Worm (Caenorhabditis elegans) whole organism, young adult: Measurements from ENCODE around the gene dyf-19.

ENCODE experiments used
- C17E4.6 ChIP-seq: fragments of 200-800 bp; sonication (Bioruptor generic); IDR thresholded peaks from 2 replicates; pipeline ENCODE4 v1.3.6; 2022; ENCODE audit warnings: missing genetic modification reagents, missing genetic modification characterization, missing compliant biosample characterization
- D2030.7 ChIP-seq: fragments of 200-800 bp; sonication (Bioruptor generic); IDR thresholded peaks from 2 replicates; pipeline ENCODE4 v1.3.6; 2022; ENCODE audit warnings: missing genetic modification reagents, missing genetic modification characterization, missing compliant biosample characterization
- F57C9.4 ChIP-seq: sonication (generic microtip); optimal IDR thresholded peaks from 2 replicates; lab custom pipeline; 2017; ENCODE audit warnings: mild to moderate bottlenecking, missing genetic modification characterization, missing compliant biosample characterization
- K11D2.4 ChIP-seq: fragments of 200-800 bp; sonication (Bioruptor generic); IDR thresholded peaks from 2 replicates; pipeline ENCODE4 v1.3.6; 2022; ENCODE audit warnings: missing genetic modification reagents, missing genetic modification characterization, missing compliant biosample characterization
- T26A5.8 ChIP-seq: sonication (generic microtip); optimal IDR thresholded peaks from 2 replicates; lab custom pipeline; 2016; ENCODE audit warnings: missing genetic modification characterization, missing compliant biosample characterization
- Y53G8AR.9 ChIP-seq: fragments of 200-800 bp; sonication (Bioruptor generic); conservative IDR thresholded peaks from 2 replicates; pipeline ENCODE4 v1.3.6; 2022; ENCODE audit warnings: missing genetic modification reagents, missing genetic modification characterization, missing compliant biosample characterization
- Y56A3A.18 ChIP-seq: fragments of 200-800 bp; sonication (Bioruptor generic); IDR thresholded peaks from 2 replicates; pipeline ENCODE4 v1.3.6; 2022; ENCODE audit warnings: missing genetic modification reagents, missing genetic modification characterization, missing compliant biosample characterization
- Y67H2A.10 ChIP-seq: fragments of 200-800 bp; sonication (Bioruptor generic); conservative IDR thresholded peaks from 2 replicates; pipeline ENCODE4 v1.3.6; 2022; ENCODE audit warnings: missing genetic modification reagents, missing genetic modification characterization, missing compliant biosample characterization
- Y95B8A.8 ChIP-seq: fragments of 200-800 bp; sonication (Bioruptor generic); IDR thresholded peaks from 2 replicates; pipeline ENCODE4 v1.3.6; 2022; ENCODE audit warnings: missing genetic modification reagents, missing genetic modification characterization, missing compliant biosample characterization
- cebp-1 ChIP-seq, 2 experiments: fragments of 200-800 bp in 1 of 2; sonication (Bioruptor generic) in 1 of 2; sonication (generic microtip) in 1 of 2; IDR thresholded peaks in 1 of 2; optimal IDR thresholded peaks in 1 of 2; 2 replicates each; pipeline versions ENCODE4 v1.3.6 to Lab custom; 2017 to 2022; ENCODE audit warnings: missing compliant biosample characterization in 2 of 2, missing genetic modification characterization in 2 of 2, mild to moderate bottlenecking in 1 of 2, missing genetic modification reagents in 1 of 2, moderate library complexity in 1 of 2
- cebp-2 ChIP-seq: fragments of 200-800 bp; sonication (Bioruptor generic); IDR thresholded peaks from 2 replicates; pipeline ENCODE4 v1.3.6; 2022; ENCODE audit warnings: missing genetic modification characterization, missing compliant biosample characterization
- ceh-100 ChIP-seq: fragments of 200-800 bp; sonication (Bioruptor generic); IDR thresholded peaks from 2 replicates; pipeline ENCODE4 v1.3.6; 2022; ENCODE audit warnings: missing genetic modification reagents, missing genetic modification characterization, missing compliant biosample characterization
- ceh-40 ChIP-seq: fragments of 200-800 bp; sonication (Bioruptor generic); IDR thresholded peaks from 2 replicates; pipeline ENCODE4 v1.3.6; 2022; ENCODE audit warnings: missing genetic modification characterization, missing compliant biosample characterization
- ceh-91 ChIP-seq: fragments of 200-800 bp; sonication (Bioruptor generic); IDR thresholded peaks from 2 replicates; pipeline ENCODE4 v1.3.6; 2022; ENCODE audit warnings: missing genetic modification reagents, missing genetic modification characterization, missing compliant biosample characterization
- dox-1 ChIP-seq: fragments of 200-800 bp; sonication (Bioruptor generic); IDR thresholded peaks from 2 replicates; pipeline ENCODE4 v1.3.6; 2022; ENCODE audit warnings: missing genetic modification reagents, missing genetic modification characterization, missing compliant biosample characterization
- dpl-1 ChIP-seq: fragments of 150-350 bp; optimal IDR thresholded peaks from 2 replicates; lab custom pipeline; 2014; ENCODE audit warnings: missing biosample characterization, missing genetic modification reagents, missing genetic modification characterization
- egrh-3 ChIP-seq: fragments of 200-800 bp; sonication (Bioruptor generic); IDR thresholded peaks from 2 replicates; pipeline ENCODE4 v1.3.6; 2022; ENCODE audit warnings: missing genetic modification reagents, missing genetic modification characterization, missing compliant biosample characterization
- ets-4 ChIP-seq: fragments of 200-800 bp; sonication (Bioruptor generic); optimal IDR thresholded peaks from 2 replicates; lab custom pipeline; 2018; ENCODE audit warnings: mild to moderate bottlenecking, missing genetic modification characterization, missing compliant biosample characterization
- fkh-3 ChIP-seq: sonication (generic microtip); optimal IDR thresholded peaks from 2 replicates; lab custom pipeline; 2016; ENCODE audit warnings: mild to moderate bottlenecking, missing genetic modification characterization, missing compliant biosample characterization
- gei-17 ChIP-seq: fragments of 200-800 bp; sonication (Bioruptor generic); optimal IDR thresholded peaks from 2 replicates; lab custom pipeline; 2018; ENCODE audit warnings: mild to moderate bottlenecking, missing genetic modification characterization, missing compliant biosample characterization
- hrde-1 ChIP-seq: sonication (generic microtip); optimal IDR thresholded peaks from 2 replicates; lab custom pipeline; 2016; ENCODE audit warnings: missing genetic modification characterization, mild to moderate bottlenecking, missing compliant biosample characterization, moderate library complexity, missing genotype, missing genetic modification reagents, borderline replicate concordance
- let-526 ChIP-seq: fragments of 200-800 bp; sonication (Bioruptor generic); IDR thresholded peaks from 2 replicates; pipeline ENCODE4 v1.3.6; 2022; ENCODE audit warnings: missing genetic modification reagents, missing genetic modification characterization, missing compliant biosample characterization
- lin-26 ChIP-seq: fragments of 200-800 bp; sonication (Bioruptor generic); IDR thresholded peaks from 2 replicates; pipeline ENCODE4 v1.3.6; 2022; ENCODE audit warnings: missing genetic modification reagents, missing genetic modification characterization, missing compliant biosample characterization
- lin-35 ChIP-seq, 3 experiments: fragments of 150-350 bp in 2 of 3; sonication (generic microtip) in 1 of 3; optimal IDR thresholded peaks; 2 replicates each; lab custom pipeline; 2014 to 2018; ENCODE audit warnings: missing biosample characterization in 3 of 3, missing genetic modification characterization in 3 of 3, missing genetic modification reagents in 3 of 3
- lin-40 ChIP-seq: sonication (generic microtip); optimal IDR thresholded peaks from 2 replicates; lab custom pipeline; 2016; ENCODE audit warnings: missing genetic modification characterization, mild to moderate bottlenecking, missing compliant biosample characterization, missing genotype, missing genetic modification reagents
- madf-6 ChIP-seq: fragments of 200-800 bp; sonication (Bioruptor generic); IDR thresholded peaks from 2 replicates; pipeline ENCODE4 v1.3.6; 2022; ENCODE audit warnings: missing genetic modification reagents, missing genetic modification characterization, missing compliant biosample characterization
- madf-8 ChIP-seq: fragments of 200-800 bp; sonication (Bioruptor generic); conservative IDR thresholded peaks from 2 replicates; pipeline ENCODE4 v1.3.6; 2022; ENCODE audit warnings: missing genetic modification reagents, missing genetic modification characterization, missing compliant biosample characterization
- nfya-1 ChIP-seq: sonication (generic microtip); optimal IDR thresholded peaks from 2 replicates; lab custom pipeline; 2017; ENCODE audit warnings: antibody characterized with exemption, missing compliant biosample characterization, missing genetic modification characterization, borderline replicate concordance; ENCODE audit not compliant: insufficient read depth
- nfya-2 ChIP-seq: fragments of 200-800 bp; sonication (Bioruptor generic); IDR thresholded peaks from 2 replicates; pipeline ENCODE4 v1.3.6; 2022; ENCODE audit warnings: missing genetic modification reagents, missing genetic modification characterization, missing compliant biosample characterization
- nhr-120 ChIP-seq: fragments of 200-800 bp; sonication (Bioruptor generic); IDR thresholded peaks from 2 replicates; pipeline ENCODE4 v1.3.6; 2022; ENCODE audit warnings: missing genetic modification characterization, missing compliant biosample characterization
- nhr-179 ChIP-seq: sonication (generic microtip); optimal IDR thresholded peaks from 2 replicates; lab custom pipeline; 2016; ENCODE audit warnings: mild to moderate bottlenecking, missing genetic modification characterization, missing compliant biosample characterization
- nhr-27 ChIP-seq: fragments of 200-800 bp; sonication (Bioruptor generic); optimal IDR thresholded peaks from 2 replicates; lab custom pipeline; 2018; ENCODE audit warnings: mild to moderate bottlenecking, missing genetic modification characterization, moderate library complexity, missing compliant biosample characterization
- nhr-80 ChIP-seq: sonication (generic microtip); optimal IDR thresholded peaks from 2 replicates; lab custom pipeline; 2016; ENCODE audit warnings: missing genetic modification characterization, missing compliant biosample characterization
- nhr-90 ChIP-seq: sonication (generic microtip); optimal IDR thresholded peaks from 2 replicates; lab custom pipeline; 2016; ENCODE audit warnings: missing genotype, mild to moderate bottlenecking, missing genetic modification characterization, missing compliant biosample characterization
- rcor-1 ChIP-seq: fragments of 200-800 bp; sonication (Bioruptor generic); IDR thresholded peaks from 2 replicates; pipeline ENCODE4 v1.3.6; 2022; ENCODE audit warnings: missing genetic modification reagents, missing genetic modification characterization, missing compliant biosample characterization
- rec-8 ChIP-seq, 2 experiments: sonication (generic microtip); optimal IDR thresholded peaks; 2 replicates each; lab custom pipeline; 2016; ENCODE audit warnings: mild to moderate bottlenecking in 2 of 2, missing genetic modification characterization in 2 of 2, missing genetic modification reagents in 2 of 2, missing genotype in 2 of 2, missing biosample characterization in 1 of 2, missing compliant biosample characterization in 1 of 2, moderate library complexity in 1 of 2
- repo-1 ChIP-seq: sonication (generic microtip); optimal IDR thresholded peaks from 2 replicates; lab custom pipeline; 2017; ENCODE audit warnings: mild to moderate bottlenecking, missing genetic modification characterization, missing compliant biosample characterization
- sea-2 ChIP-seq: fragments of 200-800 bp; sonication (Bioruptor generic); IDR thresholded peaks from 2 replicates; pipeline ENCODE4 v1.3.6; 2022; ENCODE audit warnings: missing genetic modification characterization, missing compliant biosample characterization
- snpc-3.4 ChIP-seq: sonication (generic microtip); optimal IDR thresholded peaks from 2 replicates; lab custom pipeline; 2017; ENCODE audit warnings: missing genetic modification characterization, mild to moderate bottlenecking, missing compliant biosample characterization, antibody characterized with exemption, moderate library complexity, missing genotype, missing genetic modification reagents
- snpc-4 ChIP-seq, 5 experiments: fragments of 150-350 bp in 1 of 5; sonication (generic microtip) in 4 of 5; optimal IDR thresholded peaks; 2 replicates each; lab custom pipeline; 2014 to 2018; ENCODE audit warnings: missing genetic modification characterization in 5 of 5, missing biosample characterization in 3 of 5, antibody characterized with exemption in 2 of 5, mild to moderate bottlenecking in 2 of 5, missing compliant biosample characterization in 2 of 5, missing genotype in 2 of 5, moderate library complexity in 2 of 5, missing genetic modification reagents in 1 of 5
- tbp1 ChIP-seq: fragments of 200-800 bp; sonication (Bioruptor generic); optimal IDR thresholded peaks from 2 replicates; lab custom pipeline; 2018; ENCODE audit warnings: mild to moderate bottlenecking, missing genetic modification characterization, missing compliant biosample characterization
- tbx-9 ChIP-seq: sonication (generic microtip); optimal IDR thresholded peaks from 2 replicates; lab custom pipeline; 2016; ENCODE audit warnings: borderline replicate concordance, missing genetic modification characterization, inconsistent platforms, missing compliant biosample characterization
- unc-62 ChIP-seq: fragments of 150-350 bp; optimal IDR thresholded peaks from 2 replicates; lab custom pipeline; 2014; ENCODE audit warnings: missing biosample characterization, missing genetic modification reagents, missing genetic modification characterization
- zim-3 ChIP-seq: sonication (generic microtip); optimal IDR thresholded peaks from 2 replicates; lab custom pipeline; 2017; ENCODE audit warnings: mild to moderate bottlenecking, missing genetic modification characterization, moderate library complexity, missing compliant biosample characterization
- ztf-18 ChIP-seq: sonication (generic microtip); optimal IDR thresholded peaks from 2 replicates; lab custom pipeline; 2016; ENCODE audit warnings: missing genotype, mild to moderate bottlenecking, missing genetic modification characterization, missing compliant biosample characterization
- ztf-3 ChIP-seq: fragments of 200-800 bp; sonication (Bioruptor generic); optimal IDR thresholded peaks from 2 replicates; lab custom pipeline; 2018; ENCODE audit warnings: mild to moderate bottlenecking, missing genetic modification characterization, missing compliant biosample characterization

dyf-19 gene

DNA sequence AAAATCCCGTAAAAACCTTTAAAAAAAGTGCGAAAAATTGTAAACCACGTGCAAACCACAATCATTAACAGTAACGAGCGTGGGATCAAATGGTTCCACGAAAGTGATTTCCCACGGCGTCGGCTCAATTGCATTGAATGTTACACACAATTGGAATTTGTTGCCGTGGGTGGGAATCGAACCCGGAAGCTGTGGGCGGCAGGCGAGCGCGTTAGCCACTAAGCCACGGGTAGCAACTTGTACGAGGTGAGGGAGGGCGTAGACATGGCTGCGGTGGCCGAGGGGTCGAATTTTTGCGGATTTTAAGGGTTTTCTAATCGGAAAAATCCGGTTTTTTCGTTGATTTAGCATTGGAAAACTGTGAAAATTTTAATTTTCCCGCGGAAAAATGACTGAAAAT is 18.2 kb downstream of the dyf-19 start (continued):
- TF ChIP-seq K11D2.4 (GFP tag; lab: Robert Waterston, UW) = peak; percentile 83
- peak; percentile 83 for TF ChIP-seq nfya-2 (GFP tag; lab: Robert Waterston, UW)
- TF ChIP-seq D2030.7 (GFP tag; lab: Robert Waterston, UW) = peak; percentile 94
- TF ChIP-seq hrde-1 = peak; percentile 95
- peak; percentile 55 for TF ChIP-seq dpl-1 (GFP tag; lab: Kevin White, UChicago)
- peak; percentile 96 for TF ChIP-seq T26A5.8 (tag; lab: Kevin White, UChicago)
- TF ChIP-seq ets-4 (GFP tag; lab: Kevin White, UChicago) = peak; percentile 92
- no peak for TF ChIP-seq nfya-1 (tag; lab: Kevin White, UChicago)
- peak; percentile 71 for TF ChIP-seq gei-17 (GFP tag; lab: Kevin White, UChicago)
- peak; percentile 96 for TF ChIP-seq nhr-90
- TF ChIP-seq ceh-100 = peak; percentile 57; the same call in 1 of the 2 replicates
- peak; percentile 79; the same call in 1 of the 2 replicates for TF ChIP-seq C17E4.6 (GFP tag; lab: Robert Waterston, UW)
- TF ChIP-seq ztf-3 (GFP tag; lab: Kevin White, UChicago) = peak; percentile 49
- peak; percentile 92 for TF ChIP-seq rcor-1
- TF ChIP-seq madf-8 (GFP tag; lab: Robert Waterston, UW) = 0 out of 2 replicates have a peak, but pooled peaks have one; percentile 34
- peak; percentile 80 for TF ChIP-seq snpc-4 (GFP tag; optimal IDR thresholded peaks at IDR 0.05; lab: Kevin White, UChicago)
- TF ChIP-seq snpc-4 (tag; optimal IDR thresholded peaks at IDR 0.05; lab: Kevin White, UChicago) = peak; percentile 34 to 93 (median 83)
- TF ChIP-seq lin-35 (GFP tag; optimal IDR thresholded peaks at IDR 0.05; lab: Kevin White, UChicago) = peak in 1 of 3 experiments; percentile 74
- TF ChIP-seq ztf-18 = peak; percentile 83
- TF ChIP-seq Y95B8A.8 = peak; percentile 81; the same call in 1 of the 2 replicates
- peak; percentile 74 for TF ChIP-seq egrh-3 (GFP tag; lab: Robert Waterston, UW)
- TF ChIP-seq unc-62 (GFP tag; lab: Kevin White, UChicago) = no peak
- peak; percentile 85 for TF ChIP-seq madf-6 (GFP tag; lab: Robert Waterston, UW)
- peak; percentile 91; the same call in 1 of the 2 replicates for TF ChIP-seq nhr-120 (GFP tag; lab: Robert Waterston, UW)
- peak; percentile 100 for TF ChIP-seq tbp1 (GFP tag; lab: Kevin White, UChicago)
- TF ChIP-seq nhr-80 (tag; lab: Kevin White, UChicago) = peak; percentile 53
- TF ChIP-seq lin-40 (tag; lab: Kevin White, UChicago) = peak; percentile 92
- TF ChIP-seq F57C9.4 = no peak
- TF ChIP-seq Y53G8AR.9 (GFP tag; lab: Robert Waterston, UW) = peak; percentile 94
- TF ChIP-seq lin-26 = peak; percentile 92
- no peak; the same call in 1 of the 2 replicates for TF ChIP-seq dox-1 (GFP tag; lab: Robert Waterston, UW)
- peak; percentile 50 for TF ChIP-seq nhr-179 (tag; lab: Kevin White, UChicago)
- TF ChIP-seq ceh-91 (GFP tag; lab: Robert Waterston, UW) = peak; percentile 65; the same call in 1 of the 2 replicates
- peak; percentile 73 for TF ChIP-seq sea-2 (GFP tag; lab: Robert Waterston, UW)
- peak; percentile 84 for TF ChIP-seq let-526
- TF ChIP-seq cebp-1 (GFP tag; IDR thresholded peaks at IDR 0.05; lab: Robert Waterston, UW) = peak; percentile 59; the same call in 1 of the 2 replicates
- peak; percentile 84 for TF ChIP-seq cebp-1 (tag; optimal IDR thresholded peaks at IDR 0.05; lab: Kevin White, UChicago)
- peak; percentile 65 for TF ChIP-seq tbx-9
- peak; percentile 89 for TF ChIP-seq nhr-27 (tag; lab: Kevin White, UChicago)
- TF ChIP-seq fkh-3 (tag; lab: Kevin White, UChicago) = peak; percentile 75
- TF ChIP-seq zim-3 (tag; lab: Kevin White, UChicago) = peak; percentile 86
- peak; percentile 91 to 93 for TF ChIP-seq rec-8 (tag; optimal IDR thresholded peaks at IDR 0.05; lab: Kevin White, UChicago)
- TF ChIP-seq Y56A3A.18 (GFP tag; lab: Robert Waterston, UW) = peak; percentile 95
- TF ChIP-seq repo-1 (tag; lab: Kevin White, UChicago) = peak; percentile 95
- TF ChIP-seq snpc-3.4 (tag; lab: Kevin White, UChicago) = peak; percentile 94
- TF ChIP-seq Y67H2A.10 = peak; percentile 53; the same call in 1 of the 2 replicates
- TF ChIP-seq ceh-40 (GFP tag; lab: Robert Waterston, UW) = no peak
- peak; percentile 92 for TF ChIP-seq cebp-2 (GFP tag; lab: Robert Waterston, UW)
